Worm (Caenorhabditis elegans): ENCODE measurements around the gene col-160.

DNA sequence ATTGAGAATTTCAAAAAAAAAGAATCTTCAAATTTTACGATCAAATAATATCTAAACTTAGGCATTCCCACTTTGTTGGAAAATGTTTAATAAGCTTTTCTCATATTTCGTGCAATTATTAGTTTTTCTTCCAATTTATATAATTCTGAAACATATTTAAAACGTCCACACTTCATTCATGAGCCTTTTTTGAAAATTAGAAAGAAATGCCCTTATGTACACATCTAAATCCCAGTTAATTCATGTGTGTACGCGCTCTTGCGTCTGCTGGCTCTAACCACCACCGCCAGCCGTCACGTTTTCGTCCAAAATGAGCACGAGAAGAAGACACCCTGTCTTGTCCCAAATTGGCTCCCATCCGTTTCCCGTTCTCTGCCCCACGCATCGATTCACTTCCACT lies 35.4 kb downstream of the col-160 start:
- TF ChIP-seq med-1 (GFP tag; optimal IDR thresholded peaks at IDR 0.05; ENCODE audit: insufficient read depth) = no peak
- TF ChIP-seq ztf-23 (GFP tag; IDR thresholded peaks at IDR 0.05) = no peak
- TF ChIP-seq klf-2 (GFP tag; conservative IDR thresholded peaks at IDR 0.05) = no peak
- no peak for TF ChIP-seq flt-1 (GFP tag; IDR thresholded peaks at IDR 0.05)
- TF ChIP-seq ref-1 (GFP tag; conservative IDR thresholded peaks at IDR 0.05) = no peak
- no peak for TF ChIP-seq tab-1 (GFP tag; IDR thresholded peaks at IDR 0.05)
- no peak for TF ChIP-seq T22C8.4 (GFP tag; IDR thresholded peaks at IDR 0.05)

All from whole organism, midembryonic.